Worm (Caenorhabditis elegans) whole organism, dauer: ENCODE results near the gene hsp-4.
"Not testable (repeated sequence)": the region's sequence is repeated elsewhere in the genome, so short reads cannot be mapped to it uniquely, and the experiment has no call there.

Source experiments
- unc-62 ChIP-seq: sonication (generic microtip); optimal IDR thresholded peaks from 2 replicates; lab custom pipeline; 2017; ENCODE audit warnings: missing biosample characterization, missing genetic modification reagents, missing genetic modification characterization

hsp-4 gene

DNA sequence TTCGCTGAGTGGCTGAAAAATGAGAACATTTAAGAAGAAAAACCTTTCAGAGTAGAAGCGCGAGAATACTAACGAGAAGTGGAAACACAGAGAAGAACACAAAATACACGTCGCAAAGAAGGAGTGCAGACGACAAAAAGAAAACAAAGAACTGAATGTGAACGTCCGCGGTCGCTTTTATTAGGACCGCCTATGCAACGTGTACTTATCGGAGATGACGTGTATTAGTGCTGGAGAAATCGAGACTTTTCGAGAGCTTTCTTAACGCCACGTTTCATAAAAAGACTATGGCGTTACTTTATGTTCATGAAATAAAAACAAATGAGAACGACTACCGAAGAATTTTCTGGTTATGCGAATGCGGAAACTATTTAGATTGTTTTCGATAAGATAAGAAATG is at the start of gene hsp-4:
hsp-4 (minus strand) TSS at position 139 of the 400 bp plus-strand sequence.
- no peak for TF ChIP-seq unc-62 (GFP tag; lab: Kevin White, UChicago)

DNA sequence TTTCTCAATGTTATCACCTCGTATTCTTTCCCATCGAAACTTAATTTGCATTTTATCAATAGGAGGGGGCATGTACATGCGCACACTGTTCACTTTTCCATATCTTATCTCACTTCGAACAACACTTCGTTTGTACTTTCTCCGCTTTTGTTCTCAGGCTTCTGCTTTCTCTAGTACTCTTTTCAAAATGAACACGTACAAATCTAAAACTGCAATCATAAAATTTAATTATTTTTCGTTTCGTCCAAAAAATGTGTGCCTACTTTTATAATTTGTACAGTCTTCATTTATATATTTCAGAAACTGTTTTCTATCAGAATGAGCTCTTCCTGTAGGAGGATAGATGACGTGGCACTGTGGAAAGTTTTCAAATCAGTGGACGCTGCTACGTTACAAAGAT is 46.3 kb upstream of the hsp-4 start, which contains the start of gene C07D10.1:
C07D10.1 (plus strand) TSS at position 301 of the 400 bp plus-strand sequence.
- TF ChIP-seq unc-62 (GFP tag; lab: Kevin White, UChicago) = no peak

DNA sequence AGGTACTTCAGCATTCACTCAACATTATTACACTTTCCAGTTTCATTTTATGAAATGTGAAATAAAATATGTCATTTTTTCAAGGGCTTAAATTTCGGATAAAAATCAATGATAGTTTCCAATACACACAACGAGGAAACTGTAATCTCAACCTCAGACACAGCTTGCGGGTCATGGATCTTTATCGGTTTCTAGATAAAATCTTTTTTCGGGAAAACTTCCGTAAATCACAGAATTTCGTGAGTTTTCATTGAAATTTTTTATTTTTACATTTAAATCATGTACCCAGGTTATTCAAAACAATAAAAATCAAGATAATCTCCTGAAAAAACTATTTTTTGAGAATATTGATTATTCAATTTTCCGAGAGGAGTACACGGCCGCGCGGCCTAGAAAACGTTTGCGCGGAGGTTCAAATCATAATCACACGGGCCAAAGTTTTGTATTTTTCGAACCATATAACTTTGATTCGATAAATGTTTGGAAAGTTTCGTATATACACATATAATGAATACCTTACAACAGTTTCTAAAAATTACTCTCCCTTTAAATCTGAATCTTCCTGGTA is 44.9 kb upstream of the hsp-4 start:
- no peak for TF ChIP-seq unc-62 (GFP tag; lab: Kevin White, UChicago)

DNA sequence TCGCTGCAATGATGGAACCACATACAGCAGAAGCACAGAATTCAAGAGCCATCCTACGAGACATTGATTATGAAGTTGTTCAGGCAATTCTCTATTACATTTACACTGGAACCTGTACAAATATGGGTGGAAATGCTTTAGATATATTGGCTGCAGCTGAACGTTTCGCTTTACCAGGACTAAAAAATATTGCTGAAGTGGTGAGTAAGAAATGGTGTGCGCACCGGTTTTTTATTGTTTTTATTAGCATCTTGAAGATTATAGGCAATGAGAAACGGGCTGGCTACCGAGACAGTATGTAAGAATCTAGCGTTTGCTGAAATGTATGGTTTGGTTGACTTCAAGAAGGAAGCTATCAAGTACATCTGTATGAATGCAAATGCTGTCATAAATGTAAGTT is 43.6 kb upstream of the hsp-4 start:
- no peak for TF ChIP-seq unc-62 (GFP tag; lab: Kevin White, UChicago)

DNA sequence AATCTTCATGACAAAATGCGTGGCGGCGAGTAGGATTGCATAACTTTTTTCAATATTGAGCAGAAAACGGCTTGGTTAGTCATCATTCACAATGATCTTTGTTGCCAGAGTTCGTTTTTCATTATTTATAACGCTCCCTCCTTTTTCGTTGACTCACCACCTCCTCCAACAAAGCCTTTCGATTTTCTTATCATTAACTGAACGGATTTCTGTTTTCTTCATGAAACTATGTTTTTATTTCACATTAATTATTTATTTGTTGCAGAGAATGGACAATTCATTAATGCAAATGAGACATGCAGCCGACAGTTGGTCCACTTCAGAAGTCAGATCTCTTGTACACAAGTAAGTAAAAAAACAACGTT is 42.2 kb upstream of the hsp-4 start, which contains the start of gene bath-44:
bath-44 (plus strand) TSS at position 266 of the 365 bp plus-strand sequence.
- TF ChIP-seq unc-62 (GFP tag; lab: Kevin White, UChicago) = no peak

DNA sequence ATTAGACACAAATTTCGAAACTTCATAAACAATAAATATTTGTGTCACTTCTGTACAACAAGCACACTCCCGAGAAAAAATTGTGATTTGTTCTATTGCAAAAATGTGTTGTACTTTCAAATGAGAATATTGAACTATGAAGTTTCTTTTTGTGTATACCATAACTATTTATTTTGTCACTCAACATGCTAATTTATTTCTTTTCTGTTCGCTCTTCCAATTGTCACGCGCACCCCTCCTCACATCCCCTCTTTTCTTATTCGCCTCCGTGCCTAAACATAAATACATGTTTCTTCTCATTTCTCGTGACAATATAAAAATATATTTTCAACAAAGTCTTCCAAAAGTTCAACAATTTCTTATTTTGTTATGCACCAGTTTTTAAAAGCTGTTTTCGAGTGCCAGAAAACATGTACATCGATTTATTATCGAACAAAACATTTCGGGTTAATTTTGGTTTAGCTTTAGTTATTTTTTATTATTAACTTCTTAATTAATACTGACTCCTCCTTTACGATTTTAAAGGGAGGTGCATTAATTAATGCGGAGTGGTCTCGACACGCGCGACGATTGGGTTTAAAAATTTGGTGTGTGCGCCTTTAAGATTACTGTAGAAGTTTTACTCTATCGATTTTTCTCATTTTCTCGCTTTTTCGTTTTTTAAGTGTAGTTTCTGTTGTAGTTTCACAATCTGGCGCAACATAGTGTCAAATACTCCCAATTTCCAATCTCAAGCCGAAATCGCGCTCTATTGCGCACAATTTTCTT is 41.7 kb upstream of the hsp-4 start:
- no peak for TF ChIP-seq unc-62 (GFP tag; lab: Kevin White, UChicago)

DNA sequence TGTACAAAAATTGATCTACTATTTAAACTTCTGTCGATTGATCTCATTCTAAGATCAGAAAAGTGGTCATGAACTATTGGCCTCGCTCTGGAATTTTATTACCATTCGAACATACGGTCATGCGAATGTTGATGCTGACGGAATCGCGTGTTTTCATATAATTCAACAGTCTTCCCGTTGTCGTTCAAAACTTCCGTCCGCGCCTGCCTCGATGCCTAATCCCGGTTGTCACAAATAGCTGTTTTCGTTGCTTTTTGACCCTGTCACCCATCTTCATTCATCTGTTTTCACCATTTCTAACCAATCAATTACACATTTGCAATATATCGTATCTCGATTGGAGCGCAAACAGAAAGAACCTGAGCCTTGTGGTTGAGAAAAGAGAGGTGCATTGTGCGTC is 40.9 kb upstream of the hsp-4 start:
- TF ChIP-seq unc-62 (GFP tag; lab: Kevin White, UChicago) = no peak

DNA sequence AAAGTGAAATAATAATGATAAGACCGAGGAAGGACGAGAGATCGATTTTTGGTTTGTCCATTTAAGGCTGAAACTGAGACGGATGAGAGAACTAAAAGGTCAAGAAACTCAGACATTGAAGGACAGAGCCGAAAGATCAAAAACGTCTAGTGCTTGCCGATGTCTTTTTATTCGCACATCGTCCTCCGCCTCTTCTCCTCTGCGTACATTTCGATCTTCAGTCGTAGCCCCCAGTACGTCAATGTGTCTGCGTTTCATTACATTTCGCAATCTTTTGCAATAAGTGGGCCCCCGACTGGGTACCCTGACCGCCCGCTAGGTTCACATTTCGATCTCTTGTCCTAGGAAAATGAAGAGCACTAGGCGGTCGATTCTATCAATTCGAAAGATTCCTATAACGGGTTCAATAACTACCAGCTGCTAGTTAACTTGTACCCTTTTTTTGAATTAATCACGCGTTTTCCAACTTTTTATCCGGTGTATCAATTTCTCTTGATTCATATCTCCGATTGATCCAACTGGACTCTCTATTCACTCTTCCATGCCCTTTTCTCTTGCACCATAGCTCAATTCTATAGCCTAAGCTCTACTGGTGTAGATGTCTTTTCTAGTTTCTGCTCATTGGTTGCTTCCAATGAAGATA is 39.7 kb upstream of the hsp-4 start:
- no peak for TF ChIP-seq unc-62 (GFP tag; lab: Kevin White, UChicago)

DNA sequence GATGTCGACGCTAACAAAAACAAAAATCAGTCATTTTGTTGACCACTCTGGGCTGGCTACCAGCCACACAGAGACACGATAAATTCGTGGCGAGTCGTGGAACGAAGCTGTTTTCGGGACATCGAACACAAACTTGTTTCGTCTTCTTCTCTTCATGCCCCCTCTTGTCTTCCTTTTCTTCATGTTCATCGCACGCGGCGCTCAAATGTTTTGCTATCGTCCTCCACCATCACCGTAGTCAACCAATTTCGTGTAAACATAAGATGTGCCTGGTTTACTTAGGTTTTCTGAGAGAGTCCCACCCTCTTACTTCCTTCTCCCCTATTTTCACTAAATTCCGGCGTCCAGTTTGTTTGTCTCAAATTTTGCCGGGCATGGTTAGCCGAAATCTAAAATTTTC is 37.9 kb upstream of the hsp-4 start:
- TF ChIP-seq unc-62 (GFP tag; lab: Kevin White, UChicago) = no peak

DNA sequence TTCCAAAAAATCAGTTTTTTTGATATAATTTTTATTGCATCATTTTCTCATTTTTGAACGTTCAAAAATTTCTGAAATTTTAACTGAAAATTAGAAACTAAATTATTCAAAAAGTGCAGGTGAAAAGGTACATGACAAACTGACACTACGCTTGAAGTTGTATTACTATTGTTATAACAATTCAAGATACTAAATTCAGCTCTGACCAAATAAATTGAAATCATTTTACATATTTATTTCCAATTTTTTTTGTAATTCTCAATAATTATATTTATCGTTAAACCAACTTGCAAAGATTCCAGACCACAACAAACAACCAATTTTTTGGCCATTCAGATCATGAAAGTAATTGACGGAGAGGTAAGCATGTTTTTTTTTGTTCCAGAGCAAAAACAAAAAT is 33.0 kb upstream of the hsp-4 start, which contains the start of gene sre-3:
sre-3 (plus strand) TSS at position 301 of the 400 bp plus-strand sequence.
- TF ChIP-seq unc-62 (GFP tag; lab: Kevin White, UChicago) = no peak

DNA sequence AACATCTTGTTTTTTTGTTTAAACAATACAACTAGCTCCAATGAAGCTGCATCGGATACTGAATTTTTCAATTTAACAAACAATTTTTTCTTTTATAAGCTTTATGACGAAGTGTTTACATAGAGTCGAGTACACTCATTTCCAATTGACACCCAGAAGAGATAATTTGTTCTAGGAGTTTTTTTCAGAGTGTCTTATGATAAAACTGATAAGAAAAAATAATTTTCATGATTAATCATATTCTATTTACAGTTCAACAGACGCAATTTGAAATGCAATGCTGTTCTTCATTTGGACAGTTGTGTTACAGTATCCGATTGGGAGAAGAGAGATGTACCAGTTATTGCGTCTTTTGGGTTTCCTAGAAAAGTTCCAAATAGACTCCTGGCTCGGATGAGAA is 29.5 kb upstream of the hsp-4 start:
- TF ChIP-seq unc-62 (GFP tag; lab: Kevin White, UChicago) = no peak

DNA sequence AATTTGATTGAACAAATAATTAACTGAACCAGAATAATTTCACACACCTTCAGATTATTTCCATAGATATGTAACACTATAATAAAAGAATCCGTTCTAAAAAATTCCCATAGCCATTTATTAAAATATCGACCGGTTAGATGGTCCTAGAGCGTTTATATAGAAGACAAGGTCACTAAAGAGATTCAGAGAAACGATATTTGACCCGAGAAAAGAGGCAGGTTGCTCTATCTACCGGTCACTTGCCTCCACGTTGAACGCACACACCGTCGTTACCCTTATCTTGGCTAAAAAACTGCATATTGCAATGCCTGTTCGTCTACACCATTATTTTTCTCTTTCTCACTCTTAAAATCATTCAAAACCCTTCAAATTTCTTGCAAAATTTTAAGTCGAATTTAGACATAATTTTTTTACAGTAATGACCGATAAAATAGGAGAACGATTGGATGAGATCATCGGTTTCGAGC is 28.7 kb upstream of the hsp-4 start, which contains the start of gene C07D10.5:
C07D10.5 (plus strand) TSS at position 420 of the 470 bp plus-strand sequence.
- no peak for TF ChIP-seq unc-62 (GFP tag; lab: Kevin White, UChicago)

DNA sequence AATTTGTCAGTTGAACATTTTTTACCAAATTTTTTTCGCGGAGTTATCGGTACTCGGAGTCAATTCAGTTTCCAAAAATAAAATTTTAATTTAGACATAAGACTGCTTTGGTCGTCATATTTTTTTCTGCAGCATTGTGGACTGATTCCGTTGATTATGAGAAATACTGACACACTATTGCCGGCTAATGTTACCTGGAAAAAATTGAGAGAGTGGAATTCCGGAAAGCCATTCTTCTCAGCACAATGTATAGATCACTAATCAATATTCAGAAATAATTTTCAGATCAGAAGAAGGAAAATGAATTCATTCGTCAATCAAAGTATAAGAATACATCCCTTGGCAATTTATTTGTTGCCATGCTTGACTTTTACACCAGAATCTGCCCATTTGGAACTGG is 26.6 kb upstream of the hsp-4 start, which contains the start of gene C07D10.6:
C07D10.6 (plus strand) TSS at position 301 of the 400 bp plus-strand sequence.
- TF ChIP-seq unc-62 (GFP tag; lab: Kevin White, UChicago) = no peak

DNA sequence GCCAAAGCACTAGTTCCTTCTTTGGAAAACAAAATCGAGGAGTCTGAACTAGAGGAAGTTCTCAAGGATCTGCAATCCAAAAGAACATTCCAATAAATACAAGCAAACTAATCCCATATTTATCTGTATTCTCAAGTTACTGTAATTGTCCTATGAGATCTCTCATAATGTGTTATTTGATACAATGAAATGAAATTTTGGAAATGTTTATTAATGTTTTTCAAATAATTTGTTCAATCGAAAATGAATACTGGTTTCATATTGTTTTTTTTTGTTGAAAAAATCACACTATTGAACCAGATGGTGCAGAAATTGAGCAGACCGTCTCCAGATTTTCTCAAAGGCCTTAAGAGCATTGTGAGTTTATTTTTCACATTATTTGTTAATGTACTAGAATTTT is 22.5 kb upstream of the hsp-4 start, which contains the start of gene F43E2.1:
F43E2.1 (plus strand) TSS at position 301 of the 400 bp plus-strand sequence.
- TF ChIP-seq unc-62 (GFP tag; lab: Kevin White, UChicago) = no peak

DNA sequence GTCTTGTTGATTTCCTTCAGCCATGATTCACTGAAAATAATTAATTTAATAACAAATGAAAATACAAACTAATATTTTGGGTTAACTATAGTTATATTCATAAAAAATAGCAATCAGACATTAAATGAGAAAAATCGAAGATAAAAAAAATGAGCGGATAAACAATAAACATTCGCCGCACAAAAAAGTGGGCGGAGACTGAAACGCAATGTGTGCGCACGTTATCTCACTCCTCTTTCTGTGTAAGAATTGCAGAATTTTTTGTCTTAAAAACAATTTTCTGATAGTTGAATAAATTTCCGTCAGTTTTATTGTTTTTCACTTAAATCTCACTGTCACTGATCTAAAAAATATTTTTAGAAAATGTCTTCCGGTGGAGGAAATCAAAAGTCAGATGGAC is 21.7 kb upstream of the hsp-4 start, which contains the start of the genes mtch-1 and rpb-4:
mtch-1 (minus strand) TSS at position 24 of the 400 bp plus-strand sequence.
rpb-4 (plus strand) TSS at position 353 of the 400 bp plus-strand sequence.
- no peak for TF ChIP-seq unc-62 (GFP tag; lab: Kevin White, UChicago)

DNA sequence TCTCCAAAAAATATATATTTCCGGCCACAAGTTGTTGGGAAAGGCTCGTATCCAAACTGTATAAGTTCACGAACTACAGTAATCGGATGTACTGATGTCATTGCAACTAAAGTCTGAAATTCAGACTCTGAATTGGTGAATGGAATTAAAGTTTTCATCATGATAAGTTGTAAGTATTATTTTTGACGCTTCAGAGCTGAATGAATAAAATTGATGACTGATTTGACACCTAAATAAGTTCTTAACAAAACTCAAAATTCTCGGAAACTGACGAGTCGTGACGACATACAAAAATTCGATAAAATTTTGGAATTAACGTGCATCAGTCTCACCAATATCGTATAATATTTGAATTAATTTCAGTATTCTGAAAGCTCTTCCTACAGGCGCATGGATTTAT is 17.8 kb upstream of the hsp-4 start, which contains the start of gene F43E2.11:
F43E2.11 (minus strand) TSS at position 101 of the 400 bp plus-strand sequence.
- TF ChIP-seq unc-62 (GFP tag; lab: Kevin White, UChicago) = not testable (repeated sequence)
